Fruit fly (Drosophila melanogaster): ENCODE results near the gene CG32148.
A peak's percentile ranks its signal among the peaks of the same experiment; 100 is the strongest.

Gene CG32148

dm6 chr3L:14982675-14983084, 40.6 kb upstream of the CG32148 start, which contains the start of gene CG5114 (continued):
- TF ChIP-seq hb (GFP tag; IDR thresholded peaks at IDR 0.05; ENCODE audit: partially characterized antibody) (peak; percentile 87; the same call in 2 of the 3 replicates), cad (GFP tag; optimal IDR thresholded peaks at IDR 0.05) (no peak), CG9437 (GFP tag; optimal IDR thresholded peaks at IDR 0.05) (peak; percentile 61), CG11247 (GFP tag; IDR thresholded peaks at IDR 0.05) (peak; percentile 42), crp (GFP tag; optimal IDR thresholded peaks at IDR 0.05) (peak in 1 of 2 experiments; percentile 25), gem (tag; optimal IDR thresholded peaks at IDR 0.05) (peak; percentile 29), CG2129 (GFP tag; IDR thresholded peaks at IDR 0.05; ENCODE audit: partially characterized antibody) (peak; percentile 81), CG12391 (tag; optimal IDR thresholded peaks at IDR 0.05) (peak; percentile 62), CG18011 (GFP tag; optimal IDR thresholded peaks at IDR 0.05) (peak; percentile 42), psq (GFP tag; optimal IDR thresholded peaks at IDR 0.05) (no peak), croc (GFP tag; conservative IDR thresholded peaks at IDR 0.05) (no peak), HmgD (GFP tag; optimal IDR thresholded peaks at IDR 0.05) (peak; percentile 38), CG8388 (GFP tag; optimal IDR thresholded peaks at IDR 0.05) (peak; percentile 2), CG13894 (tag; optimal IDR thresholded peaks at IDR 0.05) (peak; percentile 65), vnd (GFP tag; IDR thresholded peaks at IDR 0.05; ENCODE audit: partially characterized antibody) (peak; percentile 84), HLH54F (GFP tag; optimal IDR thresholded peaks at IDR 0.05) (peak; percentile 36), Mrtf (GFP tag; IDR thresholded peaks at IDR 0.05) (no peak), CG6765 (GFP tag; optimal IDR thresholded peaks at IDR 0.05) (no peak), CG6689 (GFP tag; IDR thresholded peaks at IDR 0.05) (no peak), Neu2 (GFP tag; optimal IDR thresholded peaks at IDR 0.05; ENCODE audit: borderline replicate concordance) (no peak), grau (tag; optimal IDR thresholded peaks at IDR 0.05) (peak; percentile 55), z (GFP tag; IDR thresholded peaks at IDR 0.05) (no peak), Dref (GFP tag; IDR thresholded peaks at IDR 0.05) (peak; percentile 98), mld (GFP tag; IDR thresholded peaks at IDR 0.05; ENCODE audit: partially characterized antibody) (peak; percentile 58; the same call in 1 of the 3 replicates), nom (GFP tag; optimal IDR thresholded peaks at IDR 0.05) (no peak), ftz-f1 (GFP tag; optimal IDR thresholded peaks at IDR 0.05) (peak; percentile 46), Vsx1 (GFP tag; optimal IDR thresholded peaks at IDR 0.05) (no peak), Dad (GFP tag; optimal IDR thresholded peaks at IDR 0.05) (peak; percentile 37), CG10267 (tag; optimal IDR thresholded peaks at IDR 0.05) (peak; percentile 99), NC2β (GFP tag; optimal IDR thresholded peaks at IDR 0.05) (peak; percentile 47), Mad (GFP tag; optimal IDR thresholded peaks at IDR 0.05) (peak; percentile 43), CG9215 (GFP tag; IDR thresholded peaks at IDR 0.05) (no peak), mam (GFP tag; optimal IDR thresholded peaks at IDR 0.05) (peak; percentile 55), CG8924 (tag; optimal IDR thresholded peaks at IDR 0.05) (peak; percentile 52), B-H2 (GFP tag; optimal IDR thresholded peaks at IDR 0.05) (peak; percentile 84), CG7745 (tag; optimal IDR thresholded peaks at IDR 0.05) (no peak), CG17359 (tag; optimal IDR thresholded peaks at IDR 0.05) (peak; percentile 14), CG6683 (GFP tag; optimal IDR thresholded peaks at IDR 0.05) (no peak), gcm (GFP tag; optimal IDR thresholded peaks at IDR 0.05) (peak; percentile 17), Doc3 (GFP tag; IDR thresholded peaks at IDR 0.05; ENCODE audit: partially characterized antibody) (peak; percentile 82), gsb (GFP tag; IDR thresholded peaks at IDR 0.05) (no peak), onecut (GFP tag; IDR thresholded peaks at IDR 0.05) (peak; percentile 33), exex (tag; optimal IDR thresholded peaks at IDR 0.05) (peak; percentile 41), CG12236 (GFP tag; optimal IDR thresholded peaks at IDR 0.05) (no peak), Hsf (GFP tag; optimal IDR thresholded peaks at IDR 0.05) (peak; percentile 42), cwo (GFP tag; optimal IDR thresholded peaks at IDR 0.05) (peak; percentile 96), Doc2 (GFP tag; IDR thresholded peaks at IDR 0.05) (no peak), bbx (GFP tag; IDR thresholded peaks at IDR 0.05; ENCODE audit: partially characterized antibody) (peak; percentile 93), sr (GFP tag; IDR thresholded peaks at IDR 0.05) (no peak), CG14050 (GFP tag; IDR thresholded peaks at IDR 0.05) (0 out of 3 replicates have a peak, but pooled peaks have one; percentile 17)

All from whole organism, embryonic.